Fruit fly (Drosophila melanogaster): Measurements from ENCODE around the gene Ephrin.

The Ephrin gene

DNA sequence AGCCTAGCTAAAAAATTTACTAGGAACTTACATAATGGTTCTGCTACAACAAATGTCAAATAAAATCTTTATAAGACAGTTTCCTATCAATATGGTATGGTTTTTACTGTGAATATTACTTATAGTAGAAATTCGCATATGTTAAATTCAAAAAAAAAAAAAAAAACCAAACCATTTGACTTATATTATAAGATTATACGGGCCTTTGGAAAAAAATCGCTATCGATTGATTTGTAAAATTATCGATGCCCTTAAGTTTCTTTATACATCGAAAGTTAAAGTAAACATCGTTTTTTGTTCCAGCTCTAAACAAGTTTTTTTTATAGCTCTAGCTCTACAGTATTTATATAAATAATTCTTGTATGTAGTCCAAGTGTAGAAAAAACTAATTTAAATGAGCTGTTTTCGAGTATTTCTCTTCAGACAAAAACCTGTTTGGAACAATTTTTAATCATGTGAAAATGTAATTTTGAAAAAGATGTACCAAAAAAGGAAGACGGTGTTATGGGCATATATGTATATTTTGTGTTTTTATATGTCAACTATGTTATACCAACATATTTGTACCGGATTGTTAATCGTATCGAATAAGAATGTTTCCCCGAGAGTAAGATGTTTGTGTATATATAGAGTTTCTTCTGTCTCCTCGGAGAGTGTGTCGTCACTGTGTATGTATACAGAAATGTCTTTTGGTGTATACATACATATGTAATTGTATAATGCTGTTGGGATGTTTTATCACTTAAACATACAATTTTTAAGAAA, at the start of gene Ephrin, which contains the start of gene ND-49:
TSS of gene Ephrin (plus strand) at position 252 of the 765 bp plus-strand sequence.
TSS of gene ND-49 (minus strand) at position 51 of the 765 bp plus-strand sequence.
- no peak for TF ChIP-seq HLH106 (tag; optimal IDR thresholded peaks at IDR 0.05)
- TF ChIP-seq sage (GFP tag; optimal IDR thresholded peaks at IDR 0.05) = no peak
- TF ChIP-seq br (GFP tag; optimal IDR thresholded peaks at IDR 0.05) = no peak
- TF ChIP-seq psq (GFP tag; optimal IDR thresholded peaks at IDR 0.05) = no peak
- TF ChIP-seq woc (GFP tag; optimal IDR thresholded peaks at IDR 0.05) = peak; percentile 3
- TF ChIP-seq tai (GFP tag; optimal IDR thresholded peaks at IDR 0.05) = no peak
- TF ChIP-seq brk (GFP tag; optimal IDR thresholded peaks at IDR 0.05) = peak; percentile 22
- TF ChIP-seq jim (GFP tag; optimal IDR thresholded peaks at IDR 0.05) = no peak
- TF ChIP-seq Hnf4 (GFP tag; optimal IDR thresholded peaks at IDR 0.05) = no peak
- no peak for TF ChIP-seq lola (GFP tag; optimal IDR thresholded peaks at IDR 0.05)
- no peak for TF ChIP-seq ey (GFP tag; optimal IDR thresholded peaks at IDR 0.05)
- TF ChIP-seq CG9705 (GFP tag; optimal IDR thresholded peaks at IDR 0.05) = no peak

DNA sequence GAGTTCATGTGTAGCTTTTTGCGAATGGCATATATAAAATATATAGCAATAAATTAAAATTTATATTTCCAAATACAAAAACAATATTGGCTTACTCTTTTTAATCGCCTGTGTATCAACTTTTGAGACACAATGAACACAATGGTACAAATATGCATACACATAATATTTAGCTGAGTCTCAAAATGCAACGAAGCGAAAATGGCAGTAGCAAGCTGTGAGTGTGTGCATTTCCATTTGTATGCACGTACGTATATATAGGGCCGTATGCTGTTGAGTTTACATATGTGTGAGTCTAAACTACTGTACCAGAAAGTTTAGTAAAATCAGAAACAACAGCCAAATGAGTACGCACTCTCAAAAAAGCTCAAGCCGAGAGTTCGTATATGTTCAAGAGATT, 16.8 kb upstream of the Ephrin start:
- TF ChIP-seq ey (GFP tag; optimal IDR thresholded peaks at IDR 0.05) (no peak), dmrt93B (GFP tag; optimal IDR thresholded peaks at IDR 0.05) (no peak), Hr83 (GFP tag; optimal IDR thresholded peaks at IDR 0.05; ENCODE audit: poor library complexity, severe bottlenecking) (no peak), Jra (GFP tag; optimal IDR thresholded peaks at IDR 0.05) (no peak), GATAd (GFP tag; optimal IDR thresholded peaks at IDR 0.05) (no peak), sv (GFP tag; optimal IDR thresholded peaks at IDR 0.05) (no peak), OdsH (GFP tag; optimal IDR thresholded peaks at IDR 0.05) (no peak)

dm6 chr4:557095-557878, 14.3 kb upstream of the Ephrin start, which contains the start of gene Tdg:
Tdg (minus strand) TSS chr4:557854.
- TF ChIP-seq Dif (GFP tag; optimal IDR thresholded peaks at IDR 0.05; ENCODE audit: partially characterized antibody) (peak; percentile 58), Hr78 (GFP tag; optimal IDR thresholded peaks at IDR 0.05) (no peak), CrebA (GFP tag; optimal IDR thresholded peaks at IDR 0.05; ENCODE audit: borderline replicate concordance) (peak; percentile 42), lola (GFP tag; optimal IDR thresholded peaks at IDR 0.05) (no peak), brk (GFP tag; optimal IDR thresholded peaks at IDR 0.05) (peak; percentile 19), fru (GFP tag; optimal IDR thresholded peaks at IDR 0.05) (no peak), ey (GFP tag; optimal IDR thresholded peaks at IDR 0.05) (peak; percentile 2), dl (GFP tag; optimal IDR thresholded peaks at IDR 0.05; ENCODE audit: insufficient read depth in 1 of 2, partially characterized antibody in 2 of 2) (peak; percentile 33 to 53), psq (GFP tag; optimal IDR thresholded peaks at IDR 0.05) (peak; percentile 29), br (GFP tag; optimal IDR thresholded peaks at IDR 0.05) (no peak), Vsx2 (GFP tag; optimal IDR thresholded peaks at IDR 0.05; ENCODE audit: partially characterized antibody) (no peak), Hnf4 (GFP tag; optimal IDR thresholded peaks at IDR 0.05) (no peak), usp (GFP tag; optimal IDR thresholded peaks at IDR 0.05) (no peak), Jra (GFP tag; optimal IDR thresholded peaks at IDR 0.05) (no peak), OdsH (GFP tag; optimal IDR thresholded peaks at IDR 0.05) (no peak), tai (GFP tag; optimal IDR thresholded peaks at IDR 0.05) (no peak), foxo (GFP tag; optimal IDR thresholded peaks at IDR 0.05) (no peak), sage (GFP tag; optimal IDR thresholded peaks at IDR 0.05) (no peak), Hr83 (GFP tag; optimal IDR thresholded peaks at IDR 0.05; ENCODE audit: poor library complexity, severe bottlenecking) (peak; percentile 30), rgr (GFP tag; optimal IDR thresholded peaks at IDR 0.05) (peak; percentile 38), CG32264 (GFP tag; optimal IDR thresholded peaks at IDR 0.05) (no peak)

DNA sequence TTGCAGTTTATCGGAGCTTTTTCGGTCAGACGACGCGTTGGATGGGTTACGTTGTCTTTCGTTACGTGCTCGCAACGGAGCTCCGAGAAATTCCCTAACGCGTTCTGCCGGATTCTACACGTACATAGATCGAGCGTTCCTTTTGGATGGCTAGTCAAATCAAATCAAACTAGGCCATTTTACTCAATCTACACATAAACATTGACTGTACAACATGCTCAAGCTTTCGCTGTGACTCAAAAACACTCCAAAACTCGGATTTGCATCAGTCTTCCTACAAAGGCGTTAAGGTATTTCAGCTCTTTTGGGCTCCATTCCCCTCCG, 13.7 kb upstream of the Ephrin start, which contains the start of gene Pur-alpha:
TSS of gene Pur-alpha (plus strand) at position 138 of the 324 bp plus-strand sequence.
- TF ChIP-seq Hr83 (GFP tag; optimal IDR thresholded peaks at IDR 0.05; ENCODE audit: poor library complexity, severe bottlenecking) (no peak), Sp1 (GFP tag; optimal IDR thresholded peaks at IDR 0.05) (no peak), pan (optimal IDR thresholded peaks at IDR 0.05) (no peak), CrebA (GFP tag; optimal IDR thresholded peaks at IDR 0.05; ENCODE audit: borderline replicate concordance) (no peak), dmrt93B (GFP tag; optimal IDR thresholded peaks at IDR 0.05) (no peak), woc (GFP tag; optimal IDR thresholded peaks at IDR 0.05) (no peak), dl (GFP tag; optimal IDR thresholded peaks at IDR 0.05; ENCODE audit: insufficient read depth in 1 of 2, partially characterized antibody in 2 of 2) (peak in 1 of 2 experiments; percentile 31), jim (GFP tag; optimal IDR thresholded peaks at IDR 0.05) (no peak), HLH106 (tag; optimal IDR thresholded peaks at IDR 0.05) (no peak), br (GFP tag; optimal IDR thresholded peaks at IDR 0.05) (peak; percentile 38), foxo (GFP tag; optimal IDR thresholded peaks at IDR 0.05) (no peak), usp (GFP tag; optimal IDR thresholded peaks at IDR 0.05) (no peak), Rel (GFP tag; optimal IDR thresholded peaks at IDR 0.05) (no peak), Rel (tag; optimal IDR thresholded peaks at IDR 0.05) (peak; percentile 35), Jra (GFP tag; optimal IDR thresholded peaks at IDR 0.05) (no peak), CG32264 (GFP tag; optimal IDR thresholded peaks at IDR 0.05) (no peak), dsf (GFP tag; optimal IDR thresholded peaks at IDR 0.05; ENCODE audit: borderline replicate concordance) (no peak), Hnf4 (GFP tag; optimal IDR thresholded peaks at IDR 0.05) (no peak), lola (GFP tag; optimal IDR thresholded peaks at IDR 0.05) (no peak), CG9705 (GFP tag; optimal IDR thresholded peaks at IDR 0.05) (no peak), Abd-B (GFP tag; optimal IDR thresholded peaks at IDR 0.05) (no peak), Dif (GFP tag; optimal IDR thresholded peaks at IDR 0.05; ENCODE audit: partially characterized antibody) (no peak), tai (GFP tag; optimal IDR thresholded peaks at IDR 0.05) (no peak), ey (GFP tag; optimal IDR thresholded peaks at IDR 0.05) (no peak)

Measured in whole organism, wandering third instar larva.